Worm (Caenorhabditis elegans) whole organism, midembryonic: ENCODE measurements around the gene ZC317.2.

Experiments used
- T22C8.4 ChIP-seq: fragments of 200-800 bp; sonication (Bioruptor generic); IDR thresholded peaks from 2 replicates; pipeline ENCODE4 v1.3.6; 2022; ENCODE audit warnings: missing genetic modification characterization, missing compliant biosample characterization
- cog-1 ChIP-seq: sonication (generic microtip); optimal IDR thresholded peaks from 2 replicates; lab custom pipeline; 2016; ENCODE audit warnings: missing genetic modification characterization, missing compliant biosample characterization
- flt-1 ChIP-seq: fragments of 200-800 bp; sonication (Bioruptor generic); IDR thresholded peaks from 2 replicates; pipeline ENCODE4 v1.3.6; 2022; ENCODE audit warnings: missing genetic modification characterization, missing compliant biosample characterization
- klf-2 ChIP-seq: fragments of 200-800 bp; sonication (Bioruptor generic); conservative IDR thresholded peaks from 2 replicates; pipeline ENCODE4 v1.3.6; 2022; ENCODE audit warnings: missing genetic modification reagents, missing genetic modification characterization, missing compliant biosample characterization
- med-1 ChIP-seq: sonication (generic microtip); optimal IDR thresholded peaks from 2 replicates; lab custom pipeline; 2017; ENCODE audit warnings: missing genetic modification characterization, mild to moderate bottlenecking, missing compliant biosample characterization, antibody characterized with exemption, missing genetic modification reagents; ENCODE audit not compliant: insufficient read depth
- ref-1 ChIP-seq: fragments of 200-800 bp; sonication (Bioruptor generic); conservative IDR thresholded peaks from 2 replicates; pipeline ENCODE4 v1.3.6; 2022; ENCODE audit warnings: missing genetic modification reagents, missing genetic modification characterization, missing compliant biosample characterization
- tab-1 ChIP-seq: fragments of 200-800 bp; sonication (Bioruptor generic); IDR thresholded peaks from 2 replicates; pipeline ENCODE4 v1.3.6; 2022; ENCODE audit warnings: missing genetic modification characterization, missing compliant biosample characterization
- ztf-23 ChIP-seq: fragments of 200-800 bp; sonication (Bioruptor generic); IDR thresholded peaks from 2 replicates; pipeline ENCODE4 v1.3.6; 2022; ENCODE audit warnings: missing genetic modification reagents, missing genetic modification characterization, missing compliant biosample characterization
- ztf-29 ChIP-seq: fragments of 200-800 bp; sonication (Bioruptor generic); IDR thresholded peaks from 2 replicates; pipeline ENCODE4 v1.3.6; 2022; ENCODE audit warnings: missing genetic modification reagents, missing genetic modification characterization, missing compliant biosample characterization

Gene ZC317.2

DNA sequence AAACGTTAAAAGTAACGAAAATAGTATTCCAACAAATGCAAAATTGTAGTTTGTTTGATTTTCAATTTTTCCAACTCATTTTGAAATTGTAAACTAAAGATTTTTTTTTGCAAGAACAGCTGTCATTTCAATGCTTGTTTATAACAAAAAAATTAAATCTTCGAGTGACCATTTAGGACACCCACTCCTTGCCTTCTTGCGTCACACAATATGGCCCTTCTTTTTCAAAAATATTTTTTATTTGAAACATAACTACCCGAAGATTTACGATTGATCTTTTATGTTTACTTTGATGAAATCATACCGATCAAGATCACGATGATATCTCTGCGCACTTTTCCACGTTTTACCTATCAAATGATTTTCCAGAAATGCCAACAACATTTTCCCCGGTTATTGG lies at the start of gene ZC317.2:
TSS of gene ZC317.2 (plus strand) at position 301 of the 400 bp plus-strand sequence.
- no peak for TF ChIP-seq med-1 (GFP tag; lab: Kevin White, UChicago)
- TF ChIP-seq T22C8.4 (GFP tag; lab: Robert Waterston, UW): no peak
- no peak for TF ChIP-seq flt-1 (GFP tag; lab: Robert Waterston, UW)
- no peak for TF ChIP-seq ztf-23
- no peak for TF ChIP-seq klf-2 (GFP tag; lab: Robert Waterston, UW)
- TF ChIP-seq ztf-29 (GFP tag; lab: Robert Waterston, UW): no peak
- TF ChIP-seq cog-1: no peak

DNA sequence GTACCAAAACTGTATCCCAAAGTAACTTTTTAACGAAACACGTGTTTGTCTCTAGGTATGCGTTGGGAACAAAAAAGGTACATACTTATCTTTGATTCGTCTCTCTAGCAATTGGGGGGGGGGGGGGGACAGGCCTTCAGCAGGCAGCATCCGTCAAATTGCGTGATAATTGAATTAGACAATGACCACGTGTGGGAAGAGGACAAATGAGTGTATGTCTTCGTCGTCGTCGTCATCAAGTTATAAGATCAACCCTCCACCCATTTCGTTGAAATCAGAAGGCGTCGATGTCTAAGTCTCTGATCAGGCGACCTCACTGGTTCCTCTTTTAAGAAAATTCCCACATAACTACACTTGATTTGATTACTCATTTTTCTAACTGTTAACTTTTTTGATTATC lies 49.2 kb upstream of the ZC317.2 start, which contains the start of gene F08F3.4:
TSS of gene F08F3.4 (plus strand) at position 277 of the 400 bp plus-strand sequence.
- no peak for TF ChIP-seq klf-2 (GFP tag; lab: Robert Waterston, UW)
- no peak for TF ChIP-seq flt-1 (GFP tag; lab: Robert Waterston, UW)
- no peak for TF ChIP-seq med-1 (GFP tag; lab: Kevin White, UChicago)
- no peak for TF ChIP-seq tab-1 (GFP tag; lab: Robert Waterston, UW)
- no peak for TF ChIP-seq ztf-29 (GFP tag; lab: Robert Waterston, UW)
- TF ChIP-seq T22C8.4 (GFP tag; lab: Robert Waterston, UW): no peak
- TF ChIP-seq ztf-23: no peak
- TF ChIP-seq ref-1 (GFP tag; lab: Robert Waterston, UW): no peak

DNA sequence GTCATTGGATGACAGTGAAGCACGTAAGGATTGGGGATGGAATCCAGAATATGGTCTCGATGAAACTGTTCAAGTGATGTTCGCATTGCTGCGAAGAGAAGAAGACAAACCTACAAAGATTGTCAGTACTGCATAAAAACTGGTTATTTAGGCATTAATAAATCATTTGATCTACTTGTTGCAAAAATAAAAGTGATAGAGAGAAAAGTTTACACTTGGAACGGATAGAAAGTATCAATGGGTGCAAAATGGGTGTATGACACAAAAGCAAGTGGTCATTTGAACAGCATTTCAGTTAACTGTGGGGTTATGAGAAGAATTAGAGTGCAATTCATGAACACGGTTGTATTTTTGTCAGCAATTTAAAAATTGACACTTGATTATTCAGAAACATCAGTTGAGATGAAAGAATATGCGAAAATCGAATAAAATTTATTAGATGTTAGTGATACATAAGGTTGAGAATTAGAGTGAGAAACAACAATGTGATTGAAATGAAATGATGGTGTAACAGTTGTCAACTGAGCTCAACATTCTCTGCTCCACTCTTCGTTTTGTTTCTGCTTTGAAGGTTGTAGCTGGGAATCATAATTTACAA lies 47.0 kb upstream of the ZC317.2 start, which contains the start of gene F08F3.10:
TSS of gene F08F3.10 (plus strand) at position 548 of the 598 bp plus-strand sequence.
- no peak for TF ChIP-seq cog-1
- TF ChIP-seq T22C8.4 (GFP tag; lab: Robert Waterston, UW): no peak
- TF ChIP-seq ref-1 (GFP tag; lab: Robert Waterston, UW): no peak
- TF ChIP-seq tab-1 (GFP tag; lab: Robert Waterston, UW): no peak
- no peak for TF ChIP-seq ztf-23
- TF ChIP-seq med-1 (GFP tag; lab: Kevin White, UChicago): no peak
- no peak for TF ChIP-seq flt-1 (GFP tag; lab: Robert Waterston, UW)
- TF ChIP-seq ztf-29 (GFP tag; lab: Robert Waterston, UW): no peak
- no peak for TF ChIP-seq klf-2 (GFP tag; lab: Robert Waterston, UW)

DNA sequence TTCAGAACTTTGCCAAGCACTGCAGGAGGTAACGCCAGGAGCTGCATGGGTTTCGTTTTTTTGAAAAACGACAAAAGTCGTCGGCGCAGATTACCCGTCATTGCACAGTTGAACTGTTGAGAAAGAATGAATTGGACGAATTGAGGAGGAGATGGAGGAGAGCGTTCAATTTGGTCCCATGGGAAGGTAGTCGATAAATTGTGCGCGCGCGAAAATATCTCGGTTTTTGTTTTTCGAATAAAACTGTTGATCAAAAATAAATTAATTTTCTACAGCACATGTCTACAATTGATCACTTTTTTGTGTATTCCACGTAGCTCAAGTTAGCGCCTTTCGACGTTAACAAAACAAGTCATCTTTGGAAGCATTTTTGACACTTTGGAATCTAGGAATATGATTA lies 40.0 kb upstream of the ZC317.2 start, which contains the start of gene F08F3.6:
TSS of gene F08F3.6 (minus strand) at position 153 of the 400 bp plus-strand sequence.
- TF ChIP-seq flt-1 (GFP tag; lab: Robert Waterston, UW): no peak
- TF ChIP-seq ref-1 (GFP tag; lab: Robert Waterston, UW): no peak
- TF ChIP-seq cog-1: no peak
- TF ChIP-seq tab-1 (GFP tag; lab: Robert Waterston, UW): no peak
- TF ChIP-seq med-1 (GFP tag; lab: Kevin White, UChicago): no peak

DNA sequence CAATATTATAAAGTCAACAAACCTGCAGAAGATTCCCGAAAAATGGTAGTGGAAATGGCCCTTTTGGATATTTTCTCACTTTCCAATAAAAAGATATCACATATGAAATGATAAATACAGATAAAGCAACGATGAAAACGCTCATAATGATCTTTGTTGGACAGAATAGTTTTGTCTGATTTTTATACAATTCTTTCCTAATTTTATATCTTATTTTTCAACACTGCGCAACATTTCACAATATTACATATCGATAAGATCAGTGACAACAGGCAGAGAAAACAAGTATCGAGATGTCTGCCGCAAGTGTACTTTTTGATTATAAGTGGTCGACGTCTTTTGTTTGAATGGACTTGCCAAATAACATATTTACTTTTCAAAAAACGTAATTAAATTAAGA lies 36.8 kb upstream of the ZC317.2 start, which contains the start of gene cyp-14A5:
TSS of gene cyp-14A5 (minus strand) at position 163 of the 400 bp plus-strand sequence.
- TF ChIP-seq T22C8.4 (GFP tag; lab: Robert Waterston, UW): no peak
- no peak for TF ChIP-seq ref-1 (GFP tag; lab: Robert Waterston, UW)

DNA sequence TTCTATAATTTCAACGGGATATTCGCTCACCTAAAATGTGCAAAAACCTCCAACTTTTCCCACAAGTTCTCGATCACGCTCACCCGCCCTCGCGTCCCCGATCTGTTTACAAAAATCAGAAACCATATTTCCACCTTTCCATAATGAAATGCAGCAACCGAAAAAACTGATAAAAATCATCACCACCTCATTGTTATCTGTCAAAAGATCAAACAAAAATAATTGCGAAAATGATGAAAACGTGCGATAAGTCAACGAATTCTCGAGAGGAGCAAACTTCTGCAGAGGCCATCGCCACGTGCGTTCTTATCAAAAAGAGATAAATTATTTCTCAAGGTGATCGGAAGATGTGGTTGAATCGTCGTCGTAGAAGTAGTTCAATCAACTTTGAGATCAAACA lies 34.9 kb upstream of the ZC317.2 start:
- TF ChIP-seq ztf-23 (no peak), tab-1 (GFP tag; lab: Robert Waterston, UW) (no peak), klf-2 (GFP tag; lab: Robert Waterston, UW) (no peak), ref-1 (GFP tag; lab: Robert Waterston, UW) (no peak), cog-1 (no peak), T22C8.4 (GFP tag; lab: Robert Waterston, UW) (no peak), ztf-29 (GFP tag; lab: Robert Waterston, UW) (no peak), flt-1 (GFP tag; lab: Robert Waterston, UW) (no peak), med-1 (GFP tag; lab: Kevin White, UChicago) (no peak)

DNA sequence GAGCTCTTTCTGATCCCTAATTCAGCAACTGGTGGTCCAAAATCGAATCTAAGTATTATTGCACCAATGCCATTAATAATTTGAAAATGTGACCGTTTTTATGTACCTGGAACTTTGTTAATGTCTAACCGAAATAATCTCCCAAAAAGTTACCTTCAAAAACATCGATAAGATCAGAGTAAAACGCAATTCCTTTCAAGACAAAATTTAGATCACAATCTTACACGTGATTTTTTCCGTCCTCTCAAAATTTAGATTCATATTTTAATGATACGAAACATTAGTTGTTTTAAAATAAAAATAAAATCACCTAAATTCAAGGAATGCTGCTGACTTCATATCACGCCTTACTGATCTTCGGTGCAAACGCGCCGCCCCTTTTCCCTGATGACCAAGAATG lies 33.6 kb upstream of the ZC317.2 start:
- no peak for TF ChIP-seq tab-1 (GFP tag; lab: Robert Waterston, UW)
- no peak for TF ChIP-seq cog-1
- TF ChIP-seq ztf-23: no peak
- TF ChIP-seq flt-1 (GFP tag; lab: Robert Waterston, UW): no peak
- TF ChIP-seq klf-2 (GFP tag; lab: Robert Waterston, UW): no peak
- TF ChIP-seq ztf-29 (GFP tag; lab: Robert Waterston, UW): no peak
- TF ChIP-seq T22C8.4 (GFP tag; lab: Robert Waterston, UW): no peak

DNA sequence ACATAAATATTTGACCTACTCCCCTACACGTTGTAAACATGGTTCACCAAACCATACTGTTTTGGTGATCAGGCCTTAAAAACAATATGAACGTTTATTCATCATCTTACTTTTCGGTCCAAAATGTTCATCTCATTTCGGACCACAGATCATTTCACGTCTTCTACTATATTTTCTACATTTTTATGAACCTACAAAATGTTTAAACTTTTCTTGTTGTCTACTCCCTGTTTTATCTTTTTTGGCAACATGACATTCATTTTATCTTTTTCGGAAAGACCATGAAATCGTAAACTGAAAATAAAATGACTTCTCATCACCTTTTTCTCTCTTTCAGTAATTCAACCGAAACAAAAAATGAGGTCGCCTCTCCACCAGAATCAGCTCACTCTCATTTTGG lies 32.0 kb upstream of the ZC317.2 start, which contains the start of gene rhr-1:
TSS of gene rhr-1 (plus strand) at position 301 of the 400 bp plus-strand sequence.
- TF ChIP-seq ref-1 (GFP tag; lab: Robert Waterston, UW) (no peak), flt-1 (GFP tag; lab: Robert Waterston, UW) (no peak), klf-2 (GFP tag; lab: Robert Waterston, UW) (no peak), tab-1 (GFP tag; lab: Robert Waterston, UW) (no peak), T22C8.4 (GFP tag; lab: Robert Waterston, UW) (no peak), ztf-23 (no peak), med-1 (GFP tag; lab: Kevin White, UChicago) (no peak), cog-1 (no peak), ztf-29 (GFP tag; lab: Robert Waterston, UW) (no peak)

DNA sequence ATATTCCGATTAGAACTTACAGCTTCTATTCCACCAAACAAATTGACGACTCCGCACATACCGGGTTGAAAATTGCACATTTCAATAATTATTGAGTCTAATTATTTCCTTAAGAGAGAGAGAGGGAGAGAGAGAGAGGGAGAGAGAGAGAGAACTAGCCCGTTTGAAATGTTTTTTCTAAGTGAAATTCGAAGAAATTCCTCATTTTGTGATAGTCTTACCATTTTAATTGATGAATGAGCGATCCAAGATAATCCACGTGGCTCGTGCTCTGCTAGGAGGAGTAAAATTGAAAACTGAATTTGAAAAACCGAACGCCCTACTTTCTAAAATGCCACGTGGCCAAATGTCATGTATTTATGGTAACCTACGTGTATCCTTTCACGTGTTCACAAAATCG lies 27.4 kb upstream of the ZC317.2 start, which contains the start of gene F08F3.8:
TSS of gene F08F3.8 (minus strand) at position 101 of the 400 bp plus-strand sequence.
- no peak for TF ChIP-seq T22C8.4 (GFP tag; lab: Robert Waterston, UW)
- TF ChIP-seq med-1 (GFP tag; lab: Kevin White, UChicago): no peak
- TF ChIP-seq flt-1 (GFP tag; lab: Robert Waterston, UW): no peak
- no peak for TF ChIP-seq tab-1 (GFP tag; lab: Robert Waterston, UW)
- no peak for TF ChIP-seq ztf-23
- TF ChIP-seq klf-2 (GFP tag; lab: Robert Waterston, UW): no peak
- TF ChIP-seq ztf-29 (GFP tag; lab: Robert Waterston, UW): no peak
- no peak for TF ChIP-seq ref-1 (GFP tag; lab: Robert Waterston, UW)
